Fruit fly (Drosophila melanogaster): ENCODE data around the gene CG44194.

dm6 chr3R:13043857-13044256 is 46.3 kb upstream of the CG44194 start, which contains the start of gene CG45122:
- no peak for TF ChIP-seq Hr4 (GFP tag; optimal IDR thresholded peaks at IDR 0.05)
- TF ChIP-seq CG1621 (tag; optimal IDR thresholded peaks at IDR 0.05) = no peak
- TF ChIP-seq CG15336 (GFP tag; IDR thresholded peaks at IDR 0.05) = no peak
- TF ChIP-seq svp (GFP tag) = no peak
- TF ChIP-seq CG3919 (GFP tag; optimal IDR thresholded peaks at IDR 0.05) = no peak
- no peak for TF ChIP-seq CG11762 (GFP tag; optimal IDR thresholded peaks at IDR 0.05; ENCODE audit: insufficient read depth)
- no peak for TF ChIP-seq Sox102F (GFP tag; optimal IDR thresholded peaks at IDR 0.05)
- TF ChIP-seq topi (GFP tag; optimal IDR thresholded peaks at IDR 0.05) = no peak
- TF ChIP-seq CG11902 (GFP tag; optimal IDR thresholded peaks at IDR 0.05) = no peak
- TF ChIP-seq Sox15 (GFP tag; optimal IDR thresholded peaks at IDR 0.05) = no peak
- TF ChIP-seq CG6163 (GFP tag; IDR thresholded peaks at IDR 0.05) = no peak
- TF ChIP-seq OdsH (GFP tag; optimal IDR thresholded peaks at IDR 0.05) = no peak
- no peak for TF ChIP-seq CG8119 (GFP tag; IDR thresholded peaks at IDR 0.05)

Measured in whole organism, prepupa.